Worm (Caenorhabditis elegans): ENCODE results near the gene otpl-2.

The otpl-2 gene

ce11 chrV:4118332-4118731 is 44.8 kb downstream of the otpl-2 start, which contains the start of gene T05B4.9:
T05B4.9 (minus strand) TSS chrV:4118432.
- TF ChIP-seq lin-13 (tag; optimal IDR thresholded peaks at IDR 0.05) (no peak), nhr-76 (tag; optimal IDR thresholded peaks at IDR 0.05) (no peak), zip-8 (tag; optimal IDR thresholded peaks at IDR 0.05) (no peak), nhr-28 (tag; optimal IDR thresholded peaks at IDR 0.05) (no peak), bed-3 (GFP tag; optimal IDR thresholded peaks at IDR 0.05) (no peak), elt-3 (tag; optimal IDR thresholded peaks at IDR 0.05) (no peak), lsy-2 (tag; optimal IDR thresholded peaks at IDR 0.05) (no peak), ham-2 (GFP tag; optimal IDR thresholded peaks at IDR 0.05) (no peak), mls-2 (tag; optimal IDR thresholded peaks at IDR 0.05) (no peak), mep-1 (tag; optimal IDR thresholded peaks at IDR 0.05) (no peak), pha-4 (tag; optimal IDR thresholded peaks at IDR 0.05) (no peak), lin-32 (GFP tag; optimal IDR thresholded peaks at IDR 0.05) (no peak), cnd-1 (tag; optimal IDR thresholded peaks at IDR 0.05) (no peak), M03D4.4 (tag; optimal IDR thresholded peaks at IDR 0.05) (no peak), tbx-8 (GFP tag; optimal IDR thresholded peaks at IDR 0.05) (no peak), ceh-39 (tag; optimal IDR thresholded peaks at IDR 0.05) (no peak), nhr-237 (tag; optimal IDR thresholded peaks at IDR 0.05) (no peak), snpc-4 (tag; optimal IDR thresholded peaks at IDR 0.05) (no peak)

ce11 chrV:4120629-4121028 is 47.1 kb downstream of the otpl-2 start, which contains the start of gene T05B4.10:
T05B4.10 (minus strand) TSS chrV:4120729.
- TF ChIP-seq pha-4 (tag; optimal IDR thresholded peaks at IDR 0.05) (no peak), flh-1 (GFP tag; optimal IDR thresholded peaks at IDR 0.05) (no peak), nhr-76 (tag; optimal IDR thresholded peaks at IDR 0.05) (no peak), ces-1 (GFP tag; optimal IDR thresholded peaks at IDR 0.05) (no peak), cnd-1 (tag; optimal IDR thresholded peaks at IDR 0.05) (no peak), unc-120 (tag; optimal IDR thresholded peaks at IDR 0.05; ENCODE audit: poor library complexity, severe bottlenecking) (no peak), ceh-39 (tag; optimal IDR thresholded peaks at IDR 0.05) (no peak), elt-1 (tag; optimal IDR thresholded peaks at IDR 0.05; ENCODE audit: borderline replicate concordance, insufficient read depth) (no peak), snpc-4 (tag; optimal IDR thresholded peaks at IDR 0.05) (no peak), hlh-1 (tag; optimal IDR thresholded peaks at IDR 0.05) (no peak), lin-13 (tag; optimal IDR thresholded peaks at IDR 0.05) (no peak), ceh-43 (GFP tag; optimal IDR thresholded peaks at IDR 0.05) (no peak), nhr-28 (tag; optimal IDR thresholded peaks at IDR 0.05) (no peak), elt-3 (tag; optimal IDR thresholded peaks at IDR 0.05) (no peak), nhr-12 (tag; optimal IDR thresholded peaks at IDR 0.05) (no peak), tbx-8 (GFP tag; optimal IDR thresholded peaks at IDR 0.05) (no peak), sptf-1 (tag; optimal IDR thresholded peaks at IDR 0.05) (no peak)

ce11 chrV:4122415-4122814 is 48.9 kb downstream of the otpl-2 start, which contains the start of gene phat-5:
phat-5 (minus strand) TSS chrV:4122515.
- no peak for TF ChIP-seq lsy-2 (tag; optimal IDR thresholded peaks at IDR 0.05)
- no peak for TF ChIP-seq mep-1 (tag; optimal IDR thresholded peaks at IDR 0.05)
- TF ChIP-seq ceh-83 (GFP tag; optimal IDR thresholded peaks at IDR 0.05) = no peak
- no peak for TF ChIP-seq ceh-43 (GFP tag; optimal IDR thresholded peaks at IDR 0.05)
- TF ChIP-seq lin-13 (tag; optimal IDR thresholded peaks at IDR 0.05) = no peak
- no peak for TF ChIP-seq mls-2 (tag; optimal IDR thresholded peaks at IDR 0.05)
- no peak for TF ChIP-seq nhr-2 (tag; optimal IDR thresholded peaks at IDR 0.05)
- no peak for TF ChIP-seq nhr-237 (tag; optimal IDR thresholded peaks at IDR 0.05)
- TF ChIP-seq sptf-1 (tag; optimal IDR thresholded peaks at IDR 0.05) = no peak
- no peak for TF ChIP-seq tbx-8 (GFP tag; optimal IDR thresholded peaks at IDR 0.05)
- TF ChIP-seq pha-4 (tag; optimal IDR thresholded peaks at IDR 0.05) = no peak
- TF ChIP-seq nhr-12 (tag; optimal IDR thresholded peaks at IDR 0.05) = no peak
- TF ChIP-seq ceh-39 (tag; optimal IDR thresholded peaks at IDR 0.05) = no peak
- TF ChIP-seq unc-39 (tag; optimal IDR thresholded peaks at IDR 0.05) = no peak

- TF ChIP-seq ces-1 (GFP tag; optimal IDR thresholded peaks at IDR 0.05) = no peak
- no peak for TF ChIP-seq drap-1 (GFP tag; optimal IDR thresholded peaks at IDR 0.05)
- no peak for TF ChIP-seq nhr-2 (tag; optimal IDR thresholded peaks at IDR 0.05)
- TF ChIP-seq unc-39 (tag; optimal IDR thresholded peaks at IDR 0.05) = no peak
- no peak for TF ChIP-seq lin-13 (tag; optimal IDR thresholded peaks at IDR 0.05)
- TF ChIP-seq sptf-1 (tag; optimal IDR thresholded peaks at IDR 0.05) = no peak
- no peak for TF ChIP-seq nhr-12 (tag; optimal IDR thresholded peaks at IDR 0.05)
- TF ChIP-seq cnd-1 (tag; optimal IDR thresholded peaks at IDR 0.05) = no peak
- no peak for TF ChIP-seq nhr-28 (tag; optimal IDR thresholded peaks at IDR 0.05)
- TF ChIP-seq ceh-83 (GFP tag; optimal IDR thresholded peaks at IDR 0.05) = no peak
- no peak for TF ChIP-seq flh-1 (GFP tag; optimal IDR thresholded peaks at IDR 0.05)
- TF ChIP-seq ham-2 (GFP tag; optimal IDR thresholded peaks at IDR 0.05) = no peak
- TF ChIP-seq nhr-237 (tag; optimal IDR thresholded peaks at IDR 0.05) = no peak
- no peak for TF ChIP-seq elt-1 (tag; optimal IDR thresholded peaks at IDR 0.05; ENCODE audit: borderline replicate concordance, insufficient read depth)
- TF ChIP-seq nhr-76 (tag; optimal IDR thresholded peaks at IDR 0.05) = no peak
- no peak for TF ChIP-seq ceh-39 (tag; optimal IDR thresholded peaks at IDR 0.05)
- TF ChIP-seq mab-5 (tag; optimal IDR thresholded peaks at IDR 0.05) = no peak
These were observed 52.1 kb downstream of the otpl-2 start, which contains the start of gene T05B4.12 for ce11 chrV:4125552-4126084. T05B4.12 (minus strand) TSS chrV:4126034.

All from whole organism, mixed stage, embryonic.